Worm (Caenorhabditis elegans) whole organism, L4 larva: ENCODE data around the gene twk-31.

Experiments used
- F37D6.2 ChIP-seq: sonication (generic microtip); optimal IDR thresholded peaks from 2 replicates; lab custom pipeline; 2016; ENCODE audit warnings: mild to moderate bottlenecking, missing genetic modification characterization, missing compliant biosample characterization
- F49E8.2 ChIP-seq: sonication (generic microtip); optimal IDR thresholded peaks from 2 replicates; lab custom pipeline; 2016; ENCODE audit warnings: missing compliant biosample characterization, mild to moderate bottlenecking, missing genetic modification characterization, borderline replicate concordance
- T26A8.4 ChIP-seq: fragments of 200-800 bp; sonication (Bioruptor generic); IDR thresholded peaks from 2 replicates; pipeline ENCODE4 v1.3.6; 2022; ENCODE audit warnings: missing genetic modification characterization, missing compliant biosample characterization
- Y48G9A.11 ChIP-seq: fragments of 200-800 bp; sonication (Bioruptor generic); IDR thresholded peaks from 2 replicates; pipeline ENCODE4 v1.3.6; 2022; ENCODE audit warnings: missing genetic modification reagents, missing genetic modification characterization, missing compliant biosample characterization
- ZK546.5 ChIP-seq, 2 experiments: sonication (generic microtip); optimal IDR thresholded peaks; 2 replicates each; lab custom pipeline; 2017; ENCODE audit warnings: missing biosample characterization in 2 of 2, missing genetic modification characterization in 2 of 2
- aha-1 ChIP-seq: fragments of 150-350 bp; peaks from one replicate; lab custom pipeline; 2014; ENCODE audit warnings: missing biosample characterization, missing genetic modification characterization
- aly-2 ChIP-seq: sonication (generic microtip); optimal IDR thresholded peaks from 2 replicates; lab custom pipeline; 2018; ENCODE audit warnings: missing biosample characterization, missing genetic modification characterization
- ama-1 ChIP-seq: fragments of 150-350 bp; optimal IDR thresholded peaks from 2 replicates; lab custom pipeline; 2014; ENCODE audit warnings: inconsistent platforms, mixed read lengths
- ceh-44 ChIP-seq: fragments of 200-800 bp; sonication (Bioruptor generic); IDR thresholded peaks from 2 replicates; pipeline ENCODE4 v1.3.6; 2022; ENCODE audit warnings: missing genetic modification reagents, missing genetic modification characterization, missing compliant biosample characterization
- ceh-62 ChIP-seq: sonication (generic microtip); optimal IDR thresholded peaks from 2 replicates; lab custom pipeline; 2017; ENCODE audit warnings: missing biosample characterization, missing genetic modification characterization
- ceh-82 ChIP-seq: sonication (generic microtip); optimal IDR thresholded peaks from 2 replicates; lab custom pipeline; 2017; ENCODE audit warnings: missing biosample characterization, missing genetic modification characterization
- daf-16 ChIP-seq, 3 experiments: sonication (generic microtip); optimal IDR thresholded peaks; 2 replicates each; lab custom pipeline; 2016 to 2017; ENCODE audit warnings: missing genetic modification characterization in 3 of 3, missing genetic modification reagents in 3 of 3, mild to moderate bottlenecking in 2 of 3, missing compliant biosample characterization in 2 of 3, missing biosample characterization in 1 of 3, moderate library complexity in 1 of 3
- dmd-6 ChIP-seq: fragments of 200-800 bp; sonication (Bioruptor generic); IDR thresholded peaks from 2 replicates; pipeline ENCODE4 v1.3.6; 2022; ENCODE audit warnings: missing genetic modification reagents, missing genetic modification characterization, missing compliant biosample characterization
- dmd-9 ChIP-seq: fragments of 200-800 bp; sonication (Bioruptor generic); IDR thresholded peaks from 2 replicates; pipeline ENCODE4 v1.3.6; 2022; ENCODE audit warnings: missing genetic modification reagents, missing genetic modification characterization, missing compliant biosample characterization
- dpl-1 ChIP-seq: fragments of 150-350 bp; optimal IDR thresholded peaks from 2 replicates; lab custom pipeline; 2014; ENCODE audit warnings: missing biosample characterization, missing genetic modification reagents, missing genetic modification characterization
- dve-1 ChIP-seq: sonication (generic microtip); optimal IDR thresholded peaks from 2 replicates; lab custom pipeline; 2017; ENCODE audit warnings: antibody characterized with exemption, mild to moderate bottlenecking, missing genetic modification characterization, missing compliant biosample characterization; ENCODE audit not compliant: insufficient read depth
- egl-27 ChIP-seq: sonication (generic microtip); optimal IDR thresholded peaks from 3 replicates; lab custom pipeline; 2017; ENCODE audit warnings: missing biosample characterization, missing genetic modification reagents, missing genetic modification characterization
- fkh-10 ChIP-seq: fragments of 150-350 bp; optimal IDR thresholded peaks from 2 replicates; lab custom pipeline; 2014; ENCODE audit warnings: missing biosample characterization, missing genetic modification reagents, missing genetic modification characterization
- hmg-1.1 ChIP-seq: fragments of 200-800 bp; sonication (Bioruptor generic); IDR thresholded peaks from 2 replicates; pipeline ENCODE4 v1.3.6; 2022; ENCODE audit warnings: missing genetic modification reagents, missing genetic modification characterization, missing compliant biosample characterization
- lin-1 ChIP-seq: fragments of 200-800 bp; sonication (Bioruptor generic); IDR thresholded peaks from 2 replicates; pipeline ENCODE4 v1.3.6; 2022; ENCODE audit warnings: missing genetic modification reagents, missing genetic modification characterization, missing compliant biosample characterization
- lin-13 ChIP-seq: fragments of 150-350 bp; optimal IDR thresholded peaks from 2 replicates; lab custom pipeline; 2014; ENCODE audit warnings: missing biosample characterization, missing genetic modification reagents, missing genetic modification characterization
- lin-29 ChIP-seq: fragments of 200-800 bp; sonication (Bioruptor generic); IDR thresholded peaks from 2 replicates; pipeline ENCODE4 v1.3.6; 2022; ENCODE audit warnings: missing genetic modification reagents, missing genetic modification characterization, missing compliant biosample characterization
- lin-38 ChIP-seq: fragments of 200-800 bp; sonication (Bioruptor generic); IDR thresholded peaks from 2 replicates; pipeline ENCODE4 v1.3.6; 2022; ENCODE audit warnings: missing genetic modification reagents, missing genetic modification characterization, missing compliant biosample characterization
- lin-39 ChIP-seq: fragments of 150-350 bp; optimal IDR thresholded peaks from 2 replicates; lab custom pipeline; 2014; ENCODE audit warnings: missing biosample characterization, missing genetic modification reagents, missing genetic modification characterization
- lir-3 ChIP-seq: sonication (generic microtip); optimal IDR thresholded peaks from 2 replicates; lab custom pipeline; 2016; ENCODE audit warnings: mild to moderate bottlenecking, missing genetic modification characterization, missing compliant biosample characterization
- lsy-2 ChIP-seq, 2 experiments: fragments of 150-350 bp in 1 of 2; sonication (generic microtip) in 1 of 2; optimal IDR thresholded peaks; 2 replicates each; lab custom pipeline; 2014 to 2017; ENCODE audit warnings: missing biosample characterization in 2 of 2, missing genetic modification characterization in 2 of 2
- mdl-1 ChIP-seq, 2 experiments: fragments of 150-350 bp in 1 of 2; sonication (generic microtip) in 1 of 2; optimal IDR thresholded peaks; 2 replicates each; lab custom pipeline; 2014 to 2017; ENCODE audit warnings: missing biosample characterization in 2 of 2, missing genetic modification characterization in 2 of 2
- mdt-29 ChIP-seq: fragments of 200-800 bp; sonication (Bioruptor generic); IDR thresholded peaks from 2 replicates; pipeline ENCODE4 v1.3.6; 2022; ENCODE audit warnings: missing genetic modification reagents, missing genetic modification characterization, missing compliant biosample characterization
- nhr-102 ChIP-seq: sonication (generic microtip); optimal IDR thresholded peaks from 2 replicates; lab custom pipeline; 2016; ENCODE audit warnings: mild to moderate bottlenecking, missing genetic modification characterization, moderate library complexity, missing compliant biosample characterization
- nhr-11 ChIP-seq: fragments of 150-350 bp; optimal IDR thresholded peaks from 2 replicates; lab custom pipeline; 2014; ENCODE audit warnings: missing biosample characterization, missing genetic modification characterization
- nhr-111 ChIP-seq: fragments of 200-800 bp; sonication (Bioruptor generic); optimal IDR thresholded peaks from 2 replicates; lab custom pipeline; 2018; ENCODE audit warnings: mild to moderate bottlenecking, missing genetic modification characterization, missing compliant biosample characterization
- nhr-237 ChIP-seq: sonication (generic microtip); optimal IDR thresholded peaks from 2 replicates; lab custom pipeline; 2017; ENCODE audit warnings: missing biosample characterization, missing genetic modification characterization
- nhr-28 ChIP-seq: fragments of 150-350 bp; optimal IDR thresholded peaks from 2 replicates; lab custom pipeline; 2014; ENCODE audit warnings: missing biosample characterization, missing genetic modification characterization
- nhr-41 ChIP-seq: fragments of 200-800 bp; sonication (Bioruptor generic); IDR thresholded peaks from 2 replicates; pipeline ENCODE4 v1.3.6; 2022; ENCODE audit warnings: missing genetic modification reagents, missing genetic modification characterization, missing compliant biosample characterization
- nhr-77 ChIP-seq: fragments of 150-350 bp; optimal IDR thresholded peaks from 2 replicates; lab custom pipeline; 2014; ENCODE audit warnings: missing biosample characterization, missing genetic modification characterization
- pha-4 ChIP-seq, 2 experiments: fragments of 150-350 bp in 1 of 2; fragments of 200-800 bp in 1 of 2; sonication (Bioruptor generic) in 1 of 2; IDR thresholded peaks in 1 of 2; optimal IDR thresholded peaks in 1 of 2; 2 replicates each; pipeline versions ENCODE4 v1.3.6 to Lab custom; 2014 to 2022; ENCODE audit warnings: missing genetic modification characterization in 2 of 2, missing genetic modification reagents in 2 of 2, missing biosample characterization in 1 of 2, missing compliant biosample characterization in 1 of 2
- php-3 ChIP-seq: fragments of 200-800 bp; sonication (Bioruptor generic); IDR thresholded peaks from 2 replicates; pipeline ENCODE4 v1.3.6; 2022; ENCODE audit warnings: missing genetic modification reagents, missing genetic modification characterization, missing compliant biosample characterization
- pqm-1 ChIP-seq: sonication (generic microtip); optimal IDR thresholded peaks from 2 replicates; lab custom pipeline; 2017; ENCODE audit warnings: missing biosample characterization, missing genetic modification characterization
- saeg-2 ChIP-seq: fragments of 200-800 bp; sonication (Bioruptor generic); IDR thresholded peaks from 2 replicates; pipeline ENCODE4 v1.3.6; 2022; ENCODE audit warnings: missing genetic modification reagents, missing genetic modification characterization, missing compliant biosample characterization
- sdz-12 ChIP-seq: fragments of 200-800 bp; sonication (Bioruptor generic); optimal IDR thresholded peaks from 2 replicates; lab custom pipeline; 2018; ENCODE audit warnings: mild to moderate bottlenecking, missing genetic modification characterization, missing compliant biosample characterization
- set-16 ChIP-seq: fragments of 200-800 bp; sonication (Bioruptor generic); IDR thresholded peaks from 2 replicates; pipeline ENCODE4 v1.3.6; 2022; ENCODE audit warnings: missing genetic modification reagents, missing genetic modification characterization, missing compliant biosample characterization
- snpc-1.2 ChIP-seq: fragments of 200-800 bp; sonication (Bioruptor generic); IDR thresholded peaks from 2 replicates; pipeline ENCODE4 v1.3.6; 2022; ENCODE audit warnings: missing genetic modification reagents, missing genetic modification characterization, missing compliant biosample characterization
- snpc-4 ChIP-seq: fragments of 150-350 bp; optimal IDR thresholded peaks from 2 replicates; lab custom pipeline; 2014; ENCODE audit warnings: missing biosample characterization, missing genetic modification characterization
- spr-1 ChIP-seq: sonication (generic microtip); optimal IDR thresholded peaks from 2 replicates; lab custom pipeline; 2016; ENCODE audit warnings: mild to moderate bottlenecking, missing genetic modification characterization, missing compliant biosample characterization
- tag-97 ChIP-seq: fragments of 200-800 bp; sonication (Bioruptor generic); IDR thresholded peaks from 2 replicates; pipeline ENCODE4 v1.3.6; 2022; ENCODE audit warnings: missing genetic modification characterization, missing compliant biosample characterization
- unc-39 ChIP-seq: sonication (generic microtip); optimal IDR thresholded peaks from 2 replicates; lab custom pipeline; 2017; ENCODE audit warnings: missing biosample characterization, missing genetic modification characterization
- unc-62 ChIP-seq, 3 experiments: fragments of 150-350 bp in 1 of 3; sonication (generic microtip); optimal IDR thresholded peaks in 2 of 3; peaks in 1 of 3; 1 replicate in 1 of 3; 2 replicates in 2 of 3; lab custom pipeline; 2014 to 2017; ENCODE audit warnings: missing biosample characterization in 3 of 3, missing genetic modification characterization in 3 of 3, missing genetic modification reagents in 3 of 3, missing genotype in 1 of 3

Gene twk-31

DNA sequence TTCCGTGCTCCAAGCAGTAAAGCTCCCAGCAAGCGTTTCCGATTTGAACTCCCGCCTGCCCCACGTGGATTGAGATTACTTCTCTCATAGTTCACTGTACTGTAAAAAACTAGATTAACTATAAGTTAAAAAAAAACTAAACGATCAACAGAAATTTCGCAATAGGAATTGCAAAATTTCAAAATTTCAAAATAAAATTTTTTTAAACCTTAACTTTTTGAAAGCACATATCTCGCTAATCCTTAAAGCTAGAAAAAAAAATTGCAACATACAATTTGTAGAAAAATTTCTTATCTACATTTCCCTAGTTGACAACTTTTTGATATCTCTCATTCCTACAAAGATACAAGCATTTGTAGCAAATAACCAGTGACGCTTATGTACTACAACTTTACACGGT is 38.8 kb upstream of the twk-31 start, which contains the start of gene tba-7:
tba-7 (minus strand) TSS at position 101 of the 400 bp plus-strand sequence.
- no peak for TF ChIP-seq fkh-10 (GFP tag; lab: Kevin White, UChicago)
- TF ChIP-seq hmg-1.1 (GFP tag; lab: Robert Waterston, UW): no peak
- TF ChIP-seq ceh-82 (tag; lab: Kevin White, UChicago): no peak
- no peak for TF ChIP-seq nhr-237
- no peak for TF ChIP-seq lin-1 (GFP tag; lab: Robert Waterston, UW)
- no peak for TF ChIP-seq lin-38 (GFP tag; lab: Robert Waterston, UW)
- no peak for TF ChIP-seq F37D6.2 (tag; lab: Kevin White, UChicago)
- no peak for TF ChIP-seq nhr-41 (GFP tag; lab: Robert Waterston, UW)
- TF ChIP-seq nhr-77 (tag; lab: Kevin White, UChicago): no peak
- TF ChIP-seq unc-39 (tag; lab: Kevin White, UChicago): no peak
- TF ChIP-seq Y48G9A.11 (GFP tag; lab: Robert Waterston, UW): no peak
- TF ChIP-seq dpl-1 (GFP tag; lab: Kevin White, UChicago): no peak
- TF ChIP-seq ceh-62 (tag; lab: Kevin White, UChicago): no peak
- TF ChIP-seq tag-97 (GFP tag; lab: Robert Waterston, UW): no peak
- no peak for TF ChIP-seq dmd-6
- TF ChIP-seq ama-1 (lab: Kevin White, UChicago): no peak
- TF ChIP-seq F49E8.2 (tag; lab: Kevin White, UChicago): no peak
- TF ChIP-seq mdl-1 (tag; optimal IDR thresholded peaks at IDR 0.05; lab: Kevin White, UChicago): no peak

- TF ChIP-seq lin-1 (GFP tag; lab: Robert Waterston, UW) (no peak), nhr-102 (tag; lab: Kevin White, UChicago) (peak; percentile 5), unc-62 (GFP tag; optimal IDR thresholded peaks at IDR 0.05 in 1 of 2; lab: Kevin White, UChicago) (no peak), unc-62 (tag; optimal IDR thresholded peaks at IDR 0.05; lab: Kevin White, UChicago) (no peak), snpc-1.2 (no peak), ZK546.5 (tag; optimal IDR thresholded peaks at IDR 0.05; lab: Kevin White, UChicago) (no peak), lin-29 (no peak), mdt-29 (GFP tag; lab: Robert Waterston, UW) (no peak), hmg-1.1 (GFP tag; lab: Robert Waterston, UW) (0 out of 2 replicates have a peak, but pooled peaks have one; percentile 37), dmd-9 (GFP tag; lab: Robert Waterston, UW) (no peak), lin-39 (tag; lab: Kevin White, UChicago) (no peak), egl-27 (tag; lab: Kevin White, UChicago) (no peak), ceh-44 (GFP tag; lab: Robert Waterston, UW) (no peak), spr-1 (tag; lab: Kevin White, UChicago) (peak; percentile 9), nhr-11 (tag; lab: Kevin White, UChicago) (no peak), saeg-2 (GFP tag; lab: Robert Waterston, UW) (no peak), lir-3 (tag; lab: Kevin White, UChicago) (no peak), nhr-28 (tag; lab: Kevin White, UChicago) (peak; percentile 66), ceh-62 (tag; lab: Kevin White, UChicago) (no peak), T26A8.4 (GFP tag; lab: Robert Waterston, UW) (0 out of 2 replicates have a peak, but pooled peaks have one; percentile 21), aha-1 (tag; lab: Kevin White, UChicago) (peak; percentile 69), nhr-77 (tag; lab: Kevin White, UChicago) (no peak), lsy-2 (tag; optimal IDR thresholded peaks at IDR 0.05; lab: Kevin White, UChicago) (no peak), snpc-4 (peak; percentile 76), nhr-111 (GFP tag; lab: Kevin White, UChicago) (no peak), set-16 (GFP tag; lab: Robert Waterston, UW) (no peak), aly-2 (no peak), php-3 (GFP tag; lab: Robert Waterston, UW) (0 out of 2 replicates have a peak, but pooled peaks have one; percentile 24), pqm-1 (tag; lab: Kevin White, UChicago) (peak; percentile 27), dve-1 (peak; percentile 39), F37D6.2 (tag; lab: Kevin White, UChicago) (no peak), sdz-12 (GFP tag; lab: Kevin White, UChicago) (no peak), daf-16 (GFP tag; optimal IDR thresholded peaks at IDR 0.05; lab: Kevin White, UChicago) (no peak), daf-16 (tag; optimal IDR thresholded peaks at IDR 0.05; lab: Kevin White, UChicago) (peak; percentile 54), pha-4 (GFP tag; IDR thresholded peaks at IDR 0.05; lab: Robert Waterston, UW) (no peak), pha-4 (tag; optimal IDR thresholded peaks at IDR 0.05; lab: Kevin White, UChicago) (no peak), lin-13 (peak; percentile 97)
Observed at ce11 chrIII:11372199-11372938, 38.1 kb upstream of the twk-31 start.
